Fruit fly (Drosophila melanogaster) whole organism, embryonic: Measurements from ENCODE around the gene Dus3.
A peak's percentile ranks its signal among the peaks of the same experiment; 100 is the strongest.

Experiments used
- Aef1 ChIP-seq: fragments of 200-800 bp; sonication (Bioruptor generic); IDR thresholded peaks from 3 replicates; pipeline ENCODE4 v1.3.6; 2022; ENCODE audit warnings: missing biosample characterization, missing genetic modification characterization
- Atf-2 ChIP-seq: fragments of 200-800 bp; sonication (Bioruptor generic); optimal IDR thresholded peaks from 2 replicates; lab custom pipeline; 2016; ENCODE audit warnings: missing biosample characterization, missing genetic modification characterization
- Bgb ChIP-seq: fragments of 200-800 bp; sonication (Bioruptor generic); IDR thresholded peaks from 2 replicates; pipeline ENCODE4 v1.3.6; 2022; ENCODE audit warnings: missing biosample characterization, missing genetic modification characterization; ENCODE audit not compliant: partially characterized antibody
- Blimp-1 ChIP-seq: fragments of 200-800 bp; sonication (Bioruptor generic); optimal IDR thresholded peaks from 3 replicates; lab custom pipeline; 2018; ENCODE audit warnings: missing biosample characterization, missing genetic modification characterization, mild to moderate bottlenecking, moderate library complexity, missing genetic modification reagents
- CG1024 ChIP-seq: fragments of 200-800 bp; sonication (Bioruptor generic); IDR thresholded peaks from 2 replicates; pipeline ENCODE4 v1.3.6; 2022; ENCODE audit warnings: missing biosample characterization, missing genetic modification characterization
- CG10462 ChIP-seq: fragments of 200-800 bp; sonication (Bioruptor generic); optimal IDR thresholded peaks from 2 replicates; lab custom pipeline; 2016; ENCODE audit warnings: missing biosample characterization, missing genetic modification characterization
- CG11398 ChIP-seq: fragments of 200-800 bp; sonication (Bioruptor generic); optimal IDR thresholded peaks from 2 replicates; lab custom pipeline; 2016; ENCODE audit warnings: missing biosample characterization, missing genetic modification characterization
- CG11696 ChIP-seq: fragments of 200-800 bp; sonication (Bioruptor generic); IDR thresholded peaks from 2 replicates; pipeline ENCODE4 v1.3.6; 2022; ENCODE audit warnings: missing biosample characterization, missing genetic modification characterization
- CG15011 ChIP-seq: fragments of 200-800 bp; sonication (Bioruptor generic); optimal IDR thresholded peaks from 3 replicates; lab custom pipeline; 2018; ENCODE audit warnings: missing biosample characterization, mild to moderate bottlenecking, missing genetic modification characterization
- CG1529 ChIP-seq: fragments of 200-800 bp; sonication (Bioruptor generic); optimal IDR thresholded peaks from 3 replicates; lab custom pipeline; 2018; ENCODE audit warnings: missing biosample characterization, missing genetic modification characterization
- CG16863 ChIP-seq: fragments of 200-800 bp; sonication (Bioruptor generic); optimal IDR thresholded peaks from 3 replicates; lab custom pipeline; 2016; ENCODE audit warnings: missing biosample characterization, missing genetic modification characterization
- CG17359 ChIP-seq: fragments of 200-800 bp; sonication (Bioruptor generic); optimal IDR thresholded peaks from 3 replicates; lab custom pipeline; 2018; ENCODE audit warnings: missing biosample characterization, mild to moderate bottlenecking, missing genetic modification characterization, moderate library complexity
- CG17912 ChIP-seq: fragments of 200-800 bp; sonication (Bioruptor generic); optimal IDR thresholded peaks from 2 replicates; lab custom pipeline; 2018; ENCODE audit warnings: missing biosample characterization, mild to moderate bottlenecking, missing genetic modification characterization
- CG1832 ChIP-seq: fragments of 200-800 bp; sonication (Bioruptor generic); optimal IDR thresholded peaks from 2 replicates; lab custom pipeline; 2017; ENCODE audit warnings: missing biosample characterization, mild to moderate bottlenecking, missing genetic modification characterization, inconsistent platforms
- CG30020 ChIP-seq: fragments of 200-800 bp; optimal IDR thresholded peaks from 2 replicates; lab custom pipeline; 2019; ENCODE audit warnings: missing biosample characterization, mild to moderate bottlenecking, missing genetic modification characterization, moderate library complexity
- CG31224 ChIP-seq: fragments of 200-800 bp; sonication (Bioruptor generic); IDR thresholded peaks from 2 replicates; pipeline ENCODE4 v1.3.6; 2022; ENCODE audit warnings: missing biosample characterization, missing genetic modification characterization
- CG33557 ChIP-seq: fragments of 200-800 bp; sonication (Bioruptor generic); optimal IDR thresholded peaks from 2 replicates; lab custom pipeline; 2019; ENCODE audit warnings: missing biosample characterization, mild to moderate bottlenecking, missing genetic modification characterization, moderate library complexity
- CG34224 ChIP-seq: fragments of 200-800 bp; sonication (Bioruptor generic); IDR thresholded peaks from 3 replicates; pipeline ENCODE4 v1.3.6; 2022; ENCODE audit warnings: missing biosample characterization, missing genetic modification characterization; ENCODE audit not compliant: partially characterized antibody
- CG4707 ChIP-seq: fragments of 200-800 bp; sonication (Bioruptor generic); optimal IDR thresholded peaks from 2 replicates; lab custom pipeline; 2018; ENCODE audit warnings: missing biosample characterization, mild to moderate bottlenecking, missing genetic modification characterization, moderate library complexity
- CG6765 ChIP-seq: fragments of 200-800 bp; sonication (Bioruptor generic); optimal IDR thresholded peaks from 3 replicates; lab custom pipeline; 2017; ENCODE audit warnings: missing biosample characterization, mild to moderate bottlenecking, missing genetic modification characterization
- CG6791 ChIP-seq: fragments of 200-800 bp; sonication (Bioruptor generic); IDR thresholded peaks from 3 replicates; pipeline ENCODE4 v1.3.6; 2022; ENCODE audit warnings: missing biosample characterization, missing genetic modification characterization; ENCODE audit not compliant: partially characterized antibody
- CG6813 ChIP-seq: fragments of 200-800 bp; sonication (Bioruptor generic); optimal IDR thresholded peaks from 2 replicates; lab custom pipeline; 2017; ENCODE audit warnings: missing biosample characterization, missing genetic modification characterization, mild to moderate bottlenecking, moderate library complexity, missing genetic modification reagents
- CG7745 ChIP-seq: fragments of 200-800 bp; sonication (Bioruptor generic); optimal IDR thresholded peaks from 2 replicates; lab custom pipeline; 2018; ENCODE audit warnings: missing biosample characterization, mild to moderate bottlenecking, missing genetic modification characterization, moderate library complexity
- CG7839 ChIP-seq: fragments of 200-800 bp; sonication (Bioruptor generic); optimal IDR thresholded peaks from 3 replicates; lab custom pipeline; 2018; ENCODE audit warnings: missing biosample characterization, mild to moderate bottlenecking, missing genetic modification characterization, moderate library complexity
- CG7928 ChIP-seq: fragments of 200-800 bp; sonication (Bioruptor generic); optimal IDR thresholded peaks from 2 replicates; lab custom pipeline; 2017; ENCODE audit warnings: missing biosample characterization, mild to moderate bottlenecking, missing genetic modification characterization
- CG8765 ChIP-seq: fragments of 200-800 bp; sonication (Bioruptor generic); IDR thresholded peaks from 2 replicates; pipeline ENCODE4 v1.3.6; 2022; ENCODE audit warnings: missing biosample characterization, missing genetic modification characterization
- CTCF ChIP-seq: fragments of 200-800 bp; sonication (Bioruptor generic); optimal IDR thresholded peaks from 2 replicates; lab custom pipeline; 2017; ENCODE audit warnings: missing biosample characterization, mild to moderate bottlenecking, missing genetic modification characterization, moderate library complexity
- Dll ChIP-seq: fragments of 200-800 bp; sonication (Bioruptor generic); IDR thresholded peaks from 4 replicates; pipeline ENCODE4 v1.3.6; 2022; ENCODE audit warnings: missing biosample characterization, missing genetic modification characterization; ENCODE audit not compliant: partially characterized antibody
- Ets97D ChIP-seq: fragments of 200-800 bp; sonication (Bioruptor generic); optimal IDR thresholded peaks from 3 replicates; lab custom pipeline; 2016; ENCODE audit warnings: missing biosample characterization, missing genetic modification characterization
- Hmx ChIP-seq: fragments of 200-800 bp; sonication (Bioruptor generic); optimal IDR thresholded peaks from 2 replicates; lab custom pipeline; 2016; ENCODE audit warnings: missing biosample characterization, missing genetic modification characterization
- MBD-R2 ChIP-seq: fragments of 200-800 bp; sonication (Bioruptor generic); IDR thresholded peaks from 2 replicates; pipeline ENCODE4 v1.3.6; 2022; ENCODE audit warnings: missing biosample characterization, missing genetic modification characterization
- Myb ChIP-seq: fragments of 200-800 bp; sonication (Bioruptor generic); optimal IDR thresholded peaks from 2 replicates; lab custom pipeline; 2016; ENCODE audit warnings: missing biosample characterization, missing genetic modification characterization
- Neu2 ChIP-seq: fragments of 200-800 bp; sonication (Bioruptor generic); optimal IDR thresholded peaks from 3 replicates; lab custom pipeline; 2016; ENCODE audit warnings: missing biosample characterization, missing genetic modification characterization, borderline replicate concordance
- Sox100B ChIP-seq: fragments of 200-800 bp; sonication (Bioruptor generic); optimal IDR thresholded peaks from 3 replicates; lab custom pipeline; 2018; ENCODE audit warnings: missing biosample characterization, mild to moderate bottlenecking, missing genetic modification characterization
- Sry-δ ChIP-seq: fragments of 200-800 bp; sonication (Bioruptor generic); optimal IDR thresholded peaks from 2 replicates; lab custom pipeline; 2016; ENCODE audit warnings: missing biosample characterization, missing genetic modification characterization
- ap ChIP-seq: fragments of 200-800 bp; sonication (Bioruptor generic); IDR thresholded peaks from 2 replicates; pipeline ENCODE4 v1.3.6; 2022; ENCODE audit warnings: missing biosample characterization, missing genetic modification characterization
- btn ChIP-seq: fragments of 200-800 bp; sonication (Bioruptor generic); optimal IDR thresholded peaks from 2 replicates; lab custom pipeline; 2016; ENCODE audit warnings: missing biosample characterization, missing genetic modification characterization
- chinmo ChIP-seq: fragments of 200-800 bp; sonication (Bioruptor generic); IDR thresholded peaks from 4 replicates; pipeline ENCODE4 v1.3.6; 2022; ENCODE audit warnings: missing biosample characterization, missing genetic modification characterization; ENCODE audit not compliant: partially characterized antibody
- chm ChIP-seq: fragments of 200-800 bp; sonication (Bioruptor generic); IDR thresholded peaks from 2 replicates; pipeline ENCODE4 v1.3.6; 2022; ENCODE audit warnings: missing biosample characterization, missing genetic modification characterization
- ci ChIP-seq: fragments of 200-800 bp; sonication (Bioruptor generic); IDR thresholded peaks from 3 replicates; pipeline ENCODE4 v1.3.6; 2022; ENCODE audit warnings: missing biosample characterization, missing genetic modification characterization
- corto ChIP-seq: fragments of 200-800 bp; sonication (Bioruptor generic); optimal IDR thresholded peaks from 2 replicates; lab custom pipeline; 2016; ENCODE audit warnings: missing biosample characterization, mild to moderate bottlenecking, missing genetic modification characterization, moderate library complexity
- dm ChIP-seq: fragments of 200-800 bp; sonication (Bioruptor generic); optimal IDR thresholded peaks from 3 replicates; lab custom pipeline; 2016; ENCODE audit warnings: missing biosample characterization, missing genetic modification characterization
- dpn ChIP-seq, 2 experiments: fragments of 200-800 bp; sonication (Bioruptor generic); optimal IDR thresholded peaks; 3 replicates each; lab custom pipeline; 2016; ENCODE audit warnings: missing biosample characterization in 2 of 2, missing genetic modification characterization in 2 of 2
- emc ChIP-seq: fragments of 200-800 bp; sonication (Bioruptor generic); optimal IDR thresholded peaks from 2 replicates; lab custom pipeline; 2016; ENCODE audit warnings: missing biosample characterization, missing genetic modification characterization
- gro ChIP-seq: fragments of 200-800 bp; sonication (Bioruptor generic); optimal IDR thresholded peaks from 2 replicates; lab custom pipeline; 2016; ENCODE audit warnings: missing biosample characterization, missing genetic modification characterization
- h ChIP-seq: fragments of >200 bp; optimal IDR thresholded peaks from 2 replicates; lab custom pipeline; 2017
- jing ChIP-seq: fragments of 200-800 bp; sonication (Bioruptor generic); optimal IDR thresholded peaks from 2 replicates; lab custom pipeline; 2018; ENCODE audit warnings: missing biosample characterization, mild to moderate bottlenecking, missing genetic modification characterization
- pros ChIP-seq: fragments of 200-800 bp; sonication (Bioruptor generic); optimal IDR thresholded peaks from 3 replicates; lab custom pipeline; 2019; ENCODE audit warnings: missing biosample characterization, mild to moderate bottlenecking, missing genetic modification characterization, moderate library complexity
- ro ChIP-seq: fragments of 200-800 bp; sonication (Bioruptor generic); IDR thresholded peaks from 2 replicates; pipeline ENCODE4 v1.3.6; 2022; ENCODE audit warnings: missing biosample characterization, missing genetic modification characterization
- sens-2 ChIP-seq: fragments of 200-800 bp; sonication (Bioruptor generic); IDR thresholded peaks from 2 replicates; pipeline ENCODE4 v1.3.6; 2022; ENCODE audit warnings: missing biosample characterization, missing genetic modification characterization
- vnd ChIP-seq: fragments of 200-800 bp; sonication (Bioruptor generic); IDR thresholded peaks from 3 replicates; pipeline ENCODE4 v1.3.6; 2022; ENCODE audit warnings: missing biosample characterization, missing genetic modification characterization; ENCODE audit not compliant: partially characterized antibody
- zfh1 ChIP-seq: fragments of 200-800 bp; sonication (Bioruptor generic); IDR thresholded peaks from 3 replicates; pipeline ENCODE4 v1.3.6; 2022; ENCODE audit warnings: missing biosample characterization, missing genetic modification characterization

Dus3 gene

DNA sequence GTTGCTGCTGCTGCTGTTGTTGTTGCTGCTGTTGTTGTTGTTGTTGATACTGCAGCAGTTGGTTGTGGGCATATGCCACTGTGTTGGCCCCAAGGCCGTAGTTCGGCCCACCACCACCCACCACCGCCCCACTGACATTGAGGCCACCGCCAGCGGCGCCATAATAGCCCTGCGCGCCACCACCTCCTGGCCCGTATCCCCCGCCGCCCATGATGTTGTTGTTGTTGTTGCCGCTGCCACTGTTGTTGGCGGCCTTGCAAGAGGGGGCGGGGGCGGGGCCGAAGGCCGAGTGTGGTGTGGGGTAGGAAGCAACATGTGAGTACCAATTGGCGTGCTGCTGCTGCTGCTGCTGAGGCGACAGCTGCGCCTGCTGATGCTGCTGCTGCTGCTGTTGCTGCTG, 2.6 kb upstream of the Dus3 start (continued):
- TF ChIP-seq Sry-δ (GFP tag; lab: Kevin White, UChicago) (no peak), Blimp-1 (GFP tag; lab: Kevin White, UChicago) (no peak), CG16863 (GFP tag; lab: Kevin White, UChicago) (no peak), vnd (GFP tag; lab: Robert Waterston, UW) (no peak), Bgb (GFP tag; lab: Robert Waterston, UW) (no peak; the same call in 1 of the 2 replicates), chm (GFP tag; lab: Robert Waterston, UW) (0 out of 2 replicates have a peak, but pooled peaks have one; percentile 22), CG4707 (GFP tag; lab: Kevin White, UChicago) (no peak), ro (GFP tag; lab: Robert Waterston, UW) (no peak), pros (GFP tag; lab: Kevin White, UChicago) (no peak), gro (GFP tag; lab: Kevin White, UChicago) (no peak), CG15011 (no peak), CG33557 (no peak), CG34224 (GFP tag; lab: Robert Waterston, UW) (no peak), CG7928 (no peak), CG30020 (tag; lab: Kevin White, UChicago) (no peak), corto (GFP tag; lab: Kevin White, UChicago) (no peak), emc (no peak), CG8765 (GFP tag; lab: Robert Waterston, UW) (no peak), CG6765 (GFP tag; lab: Kevin White, UChicago) (no peak), CG7745 (tag; lab: Kevin White, UChicago) (no peak), CG10462 (GFP tag; lab: Kevin White, UChicago) (no peak), CG31224 (0 out of 2 replicates have a peak, but pooled peaks have one; percentile 18), CG1832 (GFP tag; lab: Kevin White, UChicago) (peak; percentile 7), zfh1 (no peak), CG6791 (GFP tag; lab: Robert Waterston, UW) (no peak), Neu2 (GFP tag; lab: Kevin White, UChicago) (no peak), CG11696 (GFP tag; lab: Robert Waterston, UW) (no peak), CG17359 (tag; lab: Kevin White, UChicago) (no peak), MBD-R2 (GFP tag; lab: Robert Waterston, UW) (no peak), ap (GFP tag; lab: Robert Waterston, UW) (no peak), dpn (GFP tag; optimal IDR thresholded peaks at IDR 0.05; lab: Kevin White, UChicago) (no peak), h (lab: Kevin White, UChicago) (no peak), CG11398 (GFP tag; lab: Kevin White, UChicago) (no peak), CG1529 (GFP tag; lab: Kevin White, UChicago) (no peak), CG6813 (no peak), CTCF (GFP tag; lab: Kevin White, UChicago) (no peak), Myb (no peak), Sox100B (GFP tag; lab: Kevin White, UChicago) (no peak), btn (GFP tag; lab: Kevin White, UChicago) (no peak), Aef1 (GFP tag; lab: Robert Waterston, UW) (peak; percentile 68), Ets97D (GFP tag; lab: Kevin White, UChicago) (no peak), sens-2 (GFP tag; lab: Robert Waterston, UW) (no peak), CG17912 (GFP tag; lab: Kevin White, UChicago) (no peak), dm (GFP tag; lab: Kevin White, UChicago) (no peak), Atf-2 (GFP tag; lab: Kevin White, UChicago) (no peak), Hmx (no peak), ci (GFP tag; lab: Robert Waterston, UW) (peak; percentile 48; the same call in 2 of the 3 replicates), CG1024 (GFP tag; lab: Robert Waterston, UW) (no peak), chinmo (GFP tag; lab: Robert Waterston, UW) (peak; percentile 64; the same call in 1 of the 4 replicates), jing (GFP tag; lab: Kevin White, UChicago) (no peak), CG7839 (no peak), Dll (GFP tag; lab: Robert Waterston, UW) (no peak)
